Fruit fly (Drosophila melanogaster): ENCODE measurements around the gene CG7272.

- TF ChIP-seq CG7101 (tag; optimal IDR thresholded peaks at IDR 0.05): no peak
- no peak for TF ChIP-seq CG7045 (GFP tag; optimal IDR thresholded peaks at IDR 0.05)
- TF ChIP-seq toe (GFP tag; optimal IDR thresholded peaks at IDR 0.05): no peak
- no peak for TF ChIP-seq CG5204 (GFP tag; optimal IDR thresholded peaks at IDR 0.05)
- no peak for TF ChIP-seq bab1 (GFP tag; optimal IDR thresholded peaks at IDR 0.05)
- no peak for TF ChIP-seq CG11617 (GFP tag; optimal IDR thresholded peaks at IDR 0.05)
- no peak for TF ChIP-seq kay (GFP tag; ENCODE audit: borderline replicate concordance)
- no peak for TF ChIP-seq CG33017 (tag; optimal IDR thresholded peaks at IDR 0.05)
- TF ChIP-seq cic (GFP tag; optimal IDR thresholded peaks at IDR 0.05): no peak
- no peak for TF ChIP-seq pad (GFP tag; optimal IDR thresholded peaks at IDR 0.05)
- no peak for TF ChIP-seq Mnt (GFP tag; optimal IDR thresholded peaks at IDR 0.05)
Measured at dm6 chr3L:15543467-15543866, 42.7 kb downstream of the CG7272 start.
